Worm (Caenorhabditis elegans) whole organism, early embryonic: Measurements from ENCODE around the gene coh-3.

ENCODE experiments used
- B0310.2 ChIP-seq: sonication (generic microtip); optimal IDR thresholded peaks from 2 replicates; lab custom pipeline; 2016; ENCODE audit warnings: mild to moderate bottlenecking, missing genetic modification characterization, missing compliant biosample characterization
- F13C5.2 ChIP-seq: sonication (generic microtip); optimal IDR thresholded peaks from 2 replicates; lab custom pipeline; 2017; ENCODE audit warnings: mild to moderate bottlenecking, missing genetic modification characterization, inconsistent platforms, missing compliant biosample characterization
- aly-1 ChIP-seq: sonication (generic microtip); optimal IDR thresholded peaks from 2 replicates; lab custom pipeline; 2016; ENCODE audit warnings: missing genetic modification characterization, missing compliant biosample characterization
- ama-1 ChIP-seq: fragments of 150-350 bp; optimal IDR thresholded peaks from 2 replicates; lab custom pipeline; 2014
- ceh-13 ChIP-seq: fragments of 200-800 bp; sonication (Bioruptor generic); optimal IDR thresholded peaks from 2 replicates; lab custom pipeline; 2018; ENCODE audit warnings: mild to moderate bottlenecking, missing genetic modification characterization, missing compliant biosample characterization
- ceh-36 ChIP-seq: sonication (generic microtip); optimal IDR thresholded peaks from 2 replicates; lab custom pipeline; 2016; ENCODE audit warnings: missing genetic modification characterization, inconsistent platforms, missing compliant biosample characterization
- ets-7 ChIP-seq: sonication (generic microtip); optimal IDR thresholded peaks from 2 replicates; lab custom pipeline; 2016; ENCODE audit warnings: missing genotype, missing genetic modification characterization, missing compliant biosample characterization
- flt-1 ChIP-seq: fragments of 200-800 bp; sonication (Bioruptor generic); IDR thresholded peaks from 2 replicates; pipeline ENCODE4 v1.3.6; 2022; ENCODE audit warnings: missing genetic modification characterization, missing compliant biosample characterization
- hmbx-1 ChIP-seq: sonication (generic microtip); optimal IDR thresholded peaks from 2 replicates; lab custom pipeline; 2016; ENCODE audit warnings: mild to moderate bottlenecking, missing genetic modification characterization, missing compliant biosample characterization
- hmg-4 ChIP-seq: fragments of 200-800 bp; sonication (Bioruptor generic); optimal IDR thresholded peaks from 2 replicates; lab custom pipeline; 2018; ENCODE audit warnings: mild to moderate bottlenecking, missing genetic modification characterization, missing compliant biosample characterization
- hnd-1 ChIP-seq: sonication (generic microtip); optimal IDR thresholded peaks from 2 replicates; lab custom pipeline; 2016; ENCODE audit warnings: missing genetic modification characterization, missing compliant biosample characterization
- pes-1 ChIP-seq: fragments of 200-800 bp; sonication (Bioruptor generic); IDR thresholded peaks from 2 replicates; pipeline ENCODE4 v1.3.6; 2022; ENCODE audit warnings: missing genetic modification reagents, missing genetic modification characterization, missing compliant biosample characterization
- scrt-1 ChIP-seq: fragments of 200-800 bp; sonication (Bioruptor generic); IDR thresholded peaks from 2 replicates; pipeline ENCODE4 v1.3.6; 2022; ENCODE audit warnings: missing genetic modification characterization, missing compliant biosample characterization
- sea-1 ChIP-seq: fragments of 200-800 bp; sonication (Bioruptor generic); conservative IDR thresholded peaks from 2 replicates; pipeline ENCODE4 v1.3.6; 2022; ENCODE audit warnings: missing genetic modification characterization, missing compliant biosample characterization
- tbx-11 ChIP-seq: fragments of 200-800 bp; sonication (Bioruptor generic); IDR thresholded peaks from 2 replicates; pipeline ENCODE4 v1.3.6; 2022; ENCODE audit warnings: missing genetic modification characterization, missing compliant biosample characterization
- tbx-37 ChIP-seq: fragments of 200-800 bp; sonication (Bioruptor generic); conservative IDR thresholded peaks from 2 replicates; pipeline ENCODE4 v1.3.6; 2022; ENCODE audit warnings: missing genetic modification reagents, missing genetic modification characterization, missing compliant biosample characterization
- tra-4 ChIP-seq: sonication (generic microtip); optimal IDR thresholded peaks from 2 replicates; lab custom pipeline; 2017; ENCODE audit warnings: missing genetic modification characterization, missing compliant biosample characterization

The coh-3 gene

ce11 chrV:14432259-14432658 lies 25.0 kb upstream of the coh-3 start, which contains the start of gene egl-1:
egl-1 (minus strand) TSS chrV:14432359.
- TF ChIP-seq tbx-11 (GFP tag; lab: Robert Waterston, UW) (no peak), ceh-13 (no peak), ceh-36 (tag; lab: Kevin White, UChicago) (no peak), aly-1 (tag; lab: Kevin White, UChicago) (no peak), ets-7 (tag; lab: Kevin White, UChicago) (no peak), ama-1 (lab: Kevin White, UChicago) (no peak), scrt-1 (GFP tag; lab: Robert Waterston, UW) (no peak), F13C5.2 (no peak), hmbx-1 (tag; lab: Kevin White, UChicago) (no peak), flt-1 (GFP tag; lab: Robert Waterston, UW) (no peak), tbx-37 (GFP tag; lab: Robert Waterston, UW) (no peak), sea-1 (GFP tag; lab: Robert Waterston, UW) (no peak), B0310.2 (tag; lab: Kevin White, UChicago) (no peak), hmg-4 (GFP tag; lab: Kevin White, UChicago) (no peak), tra-4 (tag; lab: Kevin White, UChicago) (no peak), pes-1 (GFP tag; lab: Robert Waterston, UW) (no peak), hnd-1 (tag; lab: Kevin White, UChicago) (no peak)

ce11 chrV:14433584-14433983 lies 23.6 kb upstream of the coh-3 start:
- TF ChIP-seq tbx-11 (GFP tag; lab: Robert Waterston, UW) = no peak
- TF ChIP-seq ceh-36 (tag; lab: Kevin White, UChicago) = peak; percentile 71
- no peak for TF ChIP-seq scrt-1 (GFP tag; lab: Robert Waterston, UW)

- TF ChIP-seq tra-4 (tag; lab: Kevin White, UChicago) (no peak), B0310.2 (tag; lab: Kevin White, UChicago) (no peak), tbx-11 (GFP tag; lab: Robert Waterston, UW) (no peak), aly-1 (tag; lab: Kevin White, UChicago) (no peak), tbx-37 (GFP tag; lab: Robert Waterston, UW) (no peak), ama-1 (lab: Kevin White, UChicago) (no peak), pes-1 (GFP tag; lab: Robert Waterston, UW) (no peak), ceh-36 (tag; lab: Kevin White, UChicago) (no peak), sea-1 (GFP tag; lab: Robert Waterston, UW) (no peak), flt-1 (GFP tag; lab: Robert Waterston, UW) (no peak), ceh-13 (no peak), ets-7 (tag; lab: Kevin White, UChicago) (no peak), hmbx-1 (tag; lab: Kevin White, UChicago) (no peak), hmg-4 (GFP tag; lab: Kevin White, UChicago) (no peak), scrt-1 (GFP tag; lab: Robert Waterston, UW) (no peak)
These were observed 21.0 kb upstream of the coh-3 start for ce11 chrV:14436195-14436594.

ce11 chrV:14437355-14437754 lies 19.9 kb upstream of the coh-3 start:
- no peak for TF ChIP-seq hmg-4 (GFP tag; lab: Kevin White, UChicago)

ce11 chrV:14438099-14438739 lies 19.0 kb upstream of the coh-3 start:
- no peak for TF ChIP-seq ets-7 (tag; lab: Kevin White, UChicago)
- TF ChIP-seq scrt-1 (GFP tag; lab: Robert Waterston, UW) = no peak
- no peak for TF ChIP-seq tbx-37 (GFP tag; lab: Robert Waterston, UW)
- no peak for TF ChIP-seq pes-1 (GFP tag; lab: Robert Waterston, UW)
- no peak for TF ChIP-seq sea-1 (GFP tag; lab: Robert Waterston, UW)
- no peak for TF ChIP-seq ceh-36 (tag; lab: Kevin White, UChicago)
- no peak for TF ChIP-seq hnd-1 (tag; lab: Kevin White, UChicago)
- no peak for TF ChIP-seq flt-1 (GFP tag; lab: Robert Waterston, UW)
- no peak for TF ChIP-seq hmg-4 (GFP tag; lab: Kevin White, UChicago)
- TF ChIP-seq ceh-13 = no peak
- no peak for TF ChIP-seq aly-1 (tag; lab: Kevin White, UChicago)
- no peak for TF ChIP-seq hmbx-1 (tag; lab: Kevin White, UChicago)
- TF ChIP-seq ama-1 (lab: Kevin White, UChicago) = no peak
- TF ChIP-seq tbx-11 (GFP tag; lab: Robert Waterston, UW) = no peak
- TF ChIP-seq B0310.2 (tag; lab: Kevin White, UChicago) = no peak
- TF ChIP-seq tra-4 (tag; lab: Kevin White, UChicago) = no peak

- TF ChIP-seq ceh-36 (tag; lab: Kevin White, UChicago) = no peak
- no peak for TF ChIP-seq ceh-13
- TF ChIP-seq F13C5.2 = no peak
- TF ChIP-seq ets-7 (tag; lab: Kevin White, UChicago) = no peak
- TF ChIP-seq hmbx-1 (tag; lab: Kevin White, UChicago) = no peak
These were observed 18.0 kb upstream of the coh-3 start for ce11 chrV:14439236-14439635.

ce11 chrV:14440841-14441240 lies 16.4 kb upstream of the coh-3 start, which contains the start of gene F23B12.4:
F23B12.4 (plus strand) TSS chrV:14441141.
- no peak for TF ChIP-seq pes-1 (GFP tag; lab: Robert Waterston, UW)
- TF ChIP-seq hmg-4 (GFP tag; lab: Kevin White, UChicago) = no peak
- no peak for TF ChIP-seq scrt-1 (GFP tag; lab: Robert Waterston, UW)
- no peak for TF ChIP-seq F13C5.2
- no peak for TF ChIP-seq hnd-1 (tag; lab: Kevin White, UChicago)
- no peak for TF ChIP-seq tra-4 (tag; lab: Kevin White, UChicago)
- no peak for TF ChIP-seq hmbx-1 (tag; lab: Kevin White, UChicago)
- TF ChIP-seq tbx-11 (GFP tag; lab: Robert Waterston, UW) = no peak
- no peak for TF ChIP-seq ama-1 (lab: Kevin White, UChicago)
- no peak for TF ChIP-seq aly-1 (tag; lab: Kevin White, UChicago)
- no peak for TF ChIP-seq B0310.2 (tag; lab: Kevin White, UChicago)
- TF ChIP-seq ceh-13 = no peak
- TF ChIP-seq sea-1 (GFP tag; lab: Robert Waterston, UW) = no peak
- TF ChIP-seq ceh-36 (tag; lab: Kevin White, UChicago) = no peak
- no peak for TF ChIP-seq flt-1 (GFP tag; lab: Robert Waterston, UW)
- no peak for TF ChIP-seq ets-7 (tag; lab: Kevin White, UChicago)
- no peak for TF ChIP-seq tbx-37 (GFP tag; lab: Robert Waterston, UW)
